Fruit fly (Drosophila melanogaster): ENCODE measurements around the gene Fer3HCH.
A peak's percentile ranks its signal among the peaks of the same experiment; 100 is the strongest.

Gene Fer3HCH

DNA sequence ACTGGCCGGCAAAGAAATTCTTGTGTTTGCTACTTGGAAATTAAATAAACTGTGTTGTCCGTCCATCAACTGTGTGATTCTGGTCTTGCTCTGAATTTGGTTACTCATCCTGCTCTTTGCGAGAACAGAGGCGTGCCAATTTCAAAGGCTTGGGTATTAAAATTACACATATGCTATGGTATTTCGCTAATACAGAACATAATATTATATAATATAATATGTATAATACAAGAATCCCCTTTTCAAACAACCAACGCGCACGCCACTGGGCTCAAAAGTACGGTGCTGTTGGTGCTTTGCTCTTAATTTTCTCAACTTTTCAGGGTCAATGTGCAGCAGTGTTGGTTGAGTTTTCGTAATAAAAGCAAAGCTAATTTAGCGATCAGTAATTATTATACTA, 8.1 kb downstream of the Fer3HCH start:
- peak; percentile 73 for TF ChIP-seq Snoo (tag; optimal IDR thresholded peaks at IDR 0.05)
- no peak for TF ChIP-seq CG13204 (GFP tag; optimal IDR thresholded peaks at IDR 0.05)
- TF ChIP-seq CG4496 (GFP tag; IDR thresholded peaks at IDR 0.05) = peak; percentile 90
- TF ChIP-seq CG32121 (GFP tag; IDR thresholded peaks at IDR 0.05) = peak; percentile 76; the same call in 1 of the 2 replicates
- TF ChIP-seq rn (GFP tag; IDR thresholded peaks at IDR 0.05) = peak; percentile 38; the same call in 1 of the 2 replicates
- peak; percentile 59 for TF ChIP-seq Pif1B (GFP tag; optimal IDR thresholded peaks at IDR 0.05)
- TF ChIP-seq Ets98B (GFP tag; IDR thresholded peaks at IDR 0.05) = peak; percentile 76
- peak; percentile 29 for TF ChIP-seq CG34367 (tag; optimal IDR thresholded peaks at IDR 0.05)
- TF ChIP-seq D1 (tag; optimal IDR thresholded peaks at IDR 0.05) = no peak
- TF ChIP-seq CG10348 (GFP tag; IDR thresholded peaks at IDR 0.05) = 0 out of 2 replicates have a peak, but pooled peaks have one; percentile 33
- TF ChIP-seq CG17806 (tag; optimal IDR thresholded peaks at IDR 0.05) = peak; percentile 43
- TF ChIP-seq Pif1A (GFP tag; optimal IDR thresholded peaks at IDR 0.05) = peak; percentile 44
- no peak for TF ChIP-seq EcR (GFP tag; optimal IDR thresholded peaks at IDR 0.05)
- TF ChIP-seq CG12605 (GFP tag; IDR thresholded peaks at IDR 0.05) = peak; percentile 37; the same call in 1 of the 2 replicates
- peak; percentile 28 for TF ChIP-seq CG8159 (tag; optimal IDR thresholded peaks at IDR 0.05)
- peak; percentile 81 for TF ChIP-seq fd96Ca (GFP tag; IDR thresholded peaks at IDR 0.05)
- peak; percentile 52 for TF ChIP-seq CG9948 (tag; optimal IDR thresholded peaks at IDR 0.05)
- TF ChIP-seq gl (tag; optimal IDR thresholded peaks at IDR 0.05) = no peak
- TF ChIP-seq CG15710 (tag; optimal IDR thresholded peaks at IDR 0.05) = peak; percentile 55
- TF ChIP-seq CG8301 (tag; optimal IDR thresholded peaks at IDR 0.05) = peak; percentile 47
- TF ChIP-seq CG14655 (GFP tag; optimal IDR thresholded peaks at IDR 0.05) = no peak

DNA sequence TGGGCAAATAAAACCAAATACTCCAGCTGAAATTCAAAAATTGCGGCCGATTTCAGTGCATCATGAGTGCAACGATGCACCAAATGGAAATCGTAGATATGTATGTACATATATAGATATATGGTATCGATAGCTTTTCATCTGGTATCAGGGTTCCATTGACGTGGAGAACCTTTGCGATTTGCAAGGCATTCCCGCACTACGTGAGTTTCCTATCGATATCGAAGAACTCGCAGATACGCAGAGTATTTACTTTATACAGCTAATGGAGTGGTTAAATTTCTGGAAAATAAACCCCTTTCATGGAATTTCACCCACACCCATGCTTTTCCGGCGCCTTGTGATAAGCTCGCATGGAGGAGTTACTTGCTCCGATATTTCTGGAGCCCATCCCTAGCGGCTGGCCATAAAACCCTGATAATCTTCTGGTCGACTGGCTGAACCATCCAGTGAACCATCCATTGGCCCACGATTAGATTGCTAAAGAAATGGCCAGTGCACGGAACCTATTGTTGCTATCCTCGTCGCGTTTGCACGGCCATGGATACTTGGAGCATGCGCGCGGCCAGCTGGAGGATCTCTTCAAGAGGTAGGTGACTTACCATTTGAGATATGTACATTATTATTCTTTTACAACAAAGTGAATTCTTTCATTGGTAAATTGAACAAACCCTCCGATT, 13.8 kb downstream of the Fer3HCH start, which contains the start of gene CG2200:
Gene CG2200, plus strand, starts transcription at position 215 of the 680 bp plus-strand sequence.
- peak; percentile 24 for TF ChIP-seq CG8301 (tag; optimal IDR thresholded peaks at IDR 0.05)
- TF ChIP-seq CG4496 (GFP tag; IDR thresholded peaks at IDR 0.05) = peak; percentile 69; the same call in 2 of the 3 replicates
- peak; percentile 74 for TF ChIP-seq CG32121 (GFP tag; IDR thresholded peaks at IDR 0.05)
- peak; percentile 42 for TF ChIP-seq CG8159 (tag; optimal IDR thresholded peaks at IDR 0.05)
- 0 out of 2 replicates have a peak, but pooled peaks have one; percentile 10 for TF ChIP-seq rn (GFP tag; IDR thresholded peaks at IDR 0.05)
- no peak for TF ChIP-seq CG14655 (GFP tag; optimal IDR thresholded peaks at IDR 0.05)
- TF ChIP-seq CG9948 (tag; optimal IDR thresholded peaks at IDR 0.05) = peak; percentile 23
- TF ChIP-seq fd96Ca (GFP tag; IDR thresholded peaks at IDR 0.05) = peak; percentile 77; the same call in 2 of the 3 replicates
- peak; percentile 76 for TF ChIP-seq Ets98B (GFP tag; IDR thresholded peaks at IDR 0.05)
- peak; percentile 63 for TF ChIP-seq Snoo (tag; optimal IDR thresholded peaks at IDR 0.05)
- TF ChIP-seq CG34367 (tag; optimal IDR thresholded peaks at IDR 0.05) = peak; percentile 30
- no peak for TF ChIP-seq D1 (tag; optimal IDR thresholded peaks at IDR 0.05)
- TF ChIP-seq EcR (GFP tag; optimal IDR thresholded peaks at IDR 0.05) = no peak
- TF ChIP-seq CG12605 (GFP tag; IDR thresholded peaks at IDR 0.05) = peak; percentile 62
- peak; percentile 30 for TF ChIP-seq gl (tag; optimal IDR thresholded peaks at IDR 0.05)
- TF ChIP-seq CG10348 (GFP tag; IDR thresholded peaks at IDR 0.05) = no peak
- TF ChIP-seq CG15710 (tag; optimal IDR thresholded peaks at IDR 0.05) = peak; percentile 59
- TF ChIP-seq Pif1B (GFP tag; optimal IDR thresholded peaks at IDR 0.05) = peak; percentile 57
- no peak for TF ChIP-seq CG13204 (GFP tag; optimal IDR thresholded peaks at IDR 0.05)
- TF ChIP-seq Pif1A (GFP tag; optimal IDR thresholded peaks at IDR 0.05) = peak; percentile 61
- TF ChIP-seq CG17806 (tag; optimal IDR thresholded peaks at IDR 0.05) = peak; percentile 54

DNA sequence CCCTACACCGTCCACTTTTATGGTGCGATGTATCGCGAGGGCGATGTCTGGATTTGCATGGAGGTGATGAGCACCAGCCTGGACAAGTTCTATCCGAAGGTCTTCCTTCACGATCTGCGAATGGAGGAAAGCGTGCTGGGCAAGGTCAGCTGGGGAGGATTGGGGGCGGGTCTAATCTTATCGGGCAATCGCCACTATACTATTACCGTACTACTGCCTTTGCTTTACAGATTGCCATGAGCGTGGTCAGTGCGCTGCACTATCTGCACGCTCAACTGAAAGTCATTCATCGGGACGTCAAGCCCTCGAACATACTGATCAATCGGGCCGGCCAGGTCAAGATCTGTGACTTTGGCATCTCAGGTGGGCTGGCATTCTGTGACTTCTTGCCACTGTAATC, 16.1 kb downstream of the Fer3HCH start:
- no peak for TF ChIP-seq CG34367 (tag; optimal IDR thresholded peaks at IDR 0.05)
- TF ChIP-seq gl (tag; optimal IDR thresholded peaks at IDR 0.05) = no peak
- no peak for TF ChIP-seq CG8301 (tag; optimal IDR thresholded peaks at IDR 0.05)
- TF ChIP-seq Ets98B (GFP tag; IDR thresholded peaks at IDR 0.05) = no peak
- no peak for TF ChIP-seq CG8159 (tag; optimal IDR thresholded peaks at IDR 0.05)
- TF ChIP-seq Pif1A (GFP tag; optimal IDR thresholded peaks at IDR 0.05) = no peak
- no peak for TF ChIP-seq D1 (tag; optimal IDR thresholded peaks at IDR 0.05)
- no peak for TF ChIP-seq fd96Ca (GFP tag; IDR thresholded peaks at IDR 0.05)
- TF ChIP-seq CG15710 (tag; optimal IDR thresholded peaks at IDR 0.05) = no peak

DNA sequence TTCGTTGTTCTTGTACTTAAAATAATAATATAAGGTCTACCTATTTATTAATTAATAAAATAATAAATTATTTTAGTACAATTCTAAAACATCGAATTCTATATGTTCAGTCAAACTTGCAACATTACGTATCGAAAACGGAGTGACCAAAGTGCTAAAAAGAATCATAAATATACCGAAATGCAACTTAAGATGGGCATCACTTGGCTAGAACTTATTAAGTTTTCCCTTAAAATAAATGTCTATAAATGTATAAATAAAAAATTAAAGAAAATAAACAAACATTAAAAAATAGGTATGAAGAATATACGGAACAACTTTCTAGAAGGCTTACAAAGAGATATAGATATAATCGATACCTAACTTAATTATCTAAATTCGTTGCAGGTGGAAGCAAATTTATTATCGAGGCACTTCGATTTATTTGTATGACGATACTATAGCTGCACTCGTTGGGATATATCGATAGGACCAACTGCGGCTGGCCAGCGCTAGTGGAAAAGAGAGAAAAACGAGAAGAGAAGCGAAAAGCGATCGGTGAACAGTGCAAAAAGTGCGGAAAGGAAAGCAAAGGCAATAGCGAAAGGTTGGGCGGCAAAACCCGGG, 17.2 kb downstream of the Fer3HCH start, which contains the start of gene lic:
Gene lic, plus strand, starts transcription at position 490 of the 606 bp plus-strand sequence.
- TF ChIP-seq CG17806 (tag; optimal IDR thresholded peaks at IDR 0.05) (no peak), rn (GFP tag; IDR thresholded peaks at IDR 0.05) (no peak), Pif1A (GFP tag; optimal IDR thresholded peaks at IDR 0.05) (no peak), CG8301 (tag; optimal IDR thresholded peaks at IDR 0.05) (no peak), gl (tag; optimal IDR thresholded peaks at IDR 0.05) (no peak), fd96Ca (GFP tag; IDR thresholded peaks at IDR 0.05) (no peak), CG10348 (GFP tag; IDR thresholded peaks at IDR 0.05) (no peak), CG8159 (tag; optimal IDR thresholded peaks at IDR 0.05) (no peak), CG4496 (GFP tag; IDR thresholded peaks at IDR 0.05) (no peak), CG15710 (tag; optimal IDR thresholded peaks at IDR 0.05) (no peak), CG34367 (tag; optimal IDR thresholded peaks at IDR 0.05) (no peak), CG14655 (GFP tag; optimal IDR thresholded peaks at IDR 0.05) (no peak), Ets98B (GFP tag; IDR thresholded peaks at IDR 0.05) (no peak), EcR (GFP tag; optimal IDR thresholded peaks at IDR 0.05) (no peak)

DNA sequence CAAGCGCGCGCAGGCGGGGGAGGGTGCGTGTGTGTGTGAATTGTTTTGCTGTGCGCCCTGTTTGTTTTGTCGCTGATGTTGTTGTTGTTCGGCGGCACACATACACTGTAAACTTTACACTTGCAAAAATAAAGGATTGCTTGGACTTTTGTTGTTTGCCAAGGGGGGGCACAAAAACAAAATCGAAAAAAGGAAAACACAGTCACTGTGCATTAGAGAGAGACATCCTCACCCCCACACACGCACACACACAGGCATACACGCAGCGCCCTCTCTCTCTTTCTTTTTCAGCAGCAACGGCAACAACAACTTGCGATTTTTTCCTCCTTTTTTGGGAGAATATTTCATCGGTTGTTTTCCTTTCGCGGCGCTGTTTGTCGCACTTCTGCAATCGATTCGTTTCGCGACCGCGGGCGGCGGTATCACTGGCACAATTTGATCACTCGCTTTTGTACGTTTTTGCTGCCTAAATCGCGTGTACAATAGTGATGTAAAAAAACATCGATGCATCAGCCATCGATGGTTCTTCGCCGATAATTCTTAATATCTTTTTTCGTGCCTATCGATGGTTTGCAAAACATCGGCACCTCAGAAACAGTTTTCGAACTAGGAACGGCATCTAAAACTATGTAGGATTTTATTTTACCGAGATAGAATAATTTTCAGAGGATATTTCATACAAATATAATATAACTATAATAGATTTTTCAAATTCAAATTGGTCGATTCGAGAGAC, 17.9 kb downstream of the Fer3HCH start, which contains the start of gene hep:
Gene hep, minus strand, starts transcription at position 515 of the 736 bp plus-strand sequence.
- 0 out of 3 replicates have a peak, but pooled peaks have one; percentile 13 for TF ChIP-seq fd96Ca (GFP tag; IDR thresholded peaks at IDR 0.05)
- TF ChIP-seq Snoo (tag; optimal IDR thresholded peaks at IDR 0.05) = no peak
- TF ChIP-seq CG8301 (tag; optimal IDR thresholded peaks at IDR 0.05) = peak; percentile 30
- TF ChIP-seq CG15710 (tag; optimal IDR thresholded peaks at IDR 0.05) = no peak
- peak; percentile 12 for TF ChIP-seq CG8159 (tag; optimal IDR thresholded peaks at IDR 0.05)
- TF ChIP-seq D1 (tag; optimal IDR thresholded peaks at IDR 0.05) = no peak
- TF ChIP-seq CG32121 (GFP tag; IDR thresholded peaks at IDR 0.05) = 0 out of 2 replicates have a peak, but pooled peaks have one; percentile 42
- TF ChIP-seq CG12605 (GFP tag; IDR thresholded peaks at IDR 0.05) = no peak

Data from whole organism, pupa.